Fruit fly (Drosophila melanogaster) whole organism, embryonic: ENCODE results near the gene CG15922.

Experiments
- CG11085 ChIP-seq: fragments of 200-800 bp; sonication (Bioruptor generic); IDR thresholded peaks from 2 replicates; pipeline ENCODE4 v1.3.6; 2022; ENCODE audit warnings: missing biosample characterization, missing genetic modification characterization
- CG13296 ChIP-seq: fragments of 200-800 bp; sonication (Bioruptor generic); optimal IDR thresholded peaks from 3 replicates; lab custom pipeline; 2018; ENCODE audit warnings: missing biosample characterization, mild to moderate bottlenecking, missing genetic modification characterization
- CG3847 ChIP-seq: fragments of 200-800 bp; sonication (Bioruptor generic); IDR thresholded peaks from 2 replicates; pipeline ENCODE4 v1.3.6; 2022; ENCODE audit warnings: missing biosample characterization, missing genetic modification characterization
- CG4424 ChIP-seq: fragments of 200-800 bp; sonication (Bioruptor generic); optimal IDR thresholded peaks from 3 replicates; lab custom pipeline; 2016; ENCODE audit warnings: missing biosample characterization, missing genetic modification characterization
- CG7987 ChIP-seq: fragments of 200-800 bp; sonication (Bioruptor generic); optimal IDR thresholded peaks from 2 replicates; lab custom pipeline; 2018; ENCODE audit warnings: missing biosample characterization, mild to moderate bottlenecking, missing genetic modification characterization, moderate library complexity
- CG8765 ChIP-seq: fragments of 200-800 bp; sonication (Bioruptor generic); IDR thresholded peaks from 2 replicates; pipeline ENCODE4 v1.3.6; 2022; ENCODE audit warnings: missing biosample characterization, missing genetic modification characterization
- gcm2 ChIP-seq: fragments of 200-800 bp; sonication (Bioruptor generic); optimal IDR thresholded peaks from 2 replicates; lab custom pipeline; 2016; ENCODE audit warnings: missing biosample characterization, missing genetic modification characterization
- mld ChIP-seq: fragments of 200-800 bp; sonication (Bioruptor generic); IDR thresholded peaks from 3 replicates; pipeline ENCODE4 v1.3.6; 2022; ENCODE audit warnings: missing biosample characterization, missing genetic modification characterization; ENCODE audit not compliant: partially characterized antibody
- nau ChIP-seq: fragments of 200-800 bp; sonication (Bioruptor generic); optimal IDR thresholded peaks from 3 replicates; lab custom pipeline; 2017; ENCODE audit warnings: missing biosample characterization, mild to moderate bottlenecking, missing genetic modification characterization, missing genetic modification reagents
- onecut ChIP-seq: fragments of 200-800 bp; sonication (Bioruptor generic); IDR thresholded peaks from 2 replicates; pipeline ENCODE4 v1.3.6; 2022; ENCODE audit warnings: missing biosample characterization, missing genetic modification characterization
- sna ChIP-seq: fragments of 200-800 bp; sonication (Bioruptor generic); IDR thresholded peaks from 2 replicates; pipeline ENCODE4 v1.3.6; 2022; ENCODE audit warnings: missing biosample characterization, missing genetic modification characterization; ENCODE audit not compliant: partially characterized antibody
- tio ChIP-seq: fragments of 200-800 bp; sonication (Bioruptor generic); optimal IDR thresholded peaks from 2 replicates; lab custom pipeline; 2017; ENCODE audit warnings: missing biosample characterization, missing genetic modification characterization, inconsistent platforms
- unc-4 ChIP-seq: fragments of 200-800 bp; sonication (Bioruptor generic); IDR thresholded peaks from 2 replicates; pipeline ENCODE4 v1.3.6; 2022; ENCODE audit warnings: missing biosample characterization, missing genetic modification characterization; ENCODE audit not compliant: partially characterized antibody

DNA sequence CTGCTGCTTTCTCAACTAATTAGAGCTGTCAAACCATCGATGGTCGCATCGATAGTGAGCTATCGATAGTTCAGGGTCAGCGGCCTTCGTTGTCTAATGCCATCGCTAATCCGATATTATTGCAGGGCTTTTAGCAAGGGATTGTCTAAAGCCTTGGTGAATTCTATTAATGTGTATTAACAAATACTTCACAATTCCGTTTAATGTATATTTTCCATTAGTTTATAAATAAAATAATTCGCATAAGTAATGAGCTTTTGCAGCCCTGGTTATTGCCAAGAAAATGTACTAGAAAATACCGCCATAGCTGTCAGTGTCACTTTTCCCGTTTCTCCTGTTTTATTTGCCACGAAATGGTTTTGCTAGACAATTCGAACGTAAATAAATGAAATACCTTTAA lies 19.7 kb upstream of the CG15922 start, which contains the start of the genes EloB and Srp14:
- TF ChIP-seq CG4424 (GFP tag; lab: Kevin White, UChicago): peak; percentile 84
- TF ChIP-seq nau (GFP tag; lab: Kevin White, UChicago): no peak
- peak; percentile 62; the same call in 1 of the 2 replicates for TF ChIP-seq CG11085 (GFP tag; lab: Robert Waterston, UW)
- TF ChIP-seq CG8765: peak; percentile 69
- peak; percentile 98 for TF ChIP-seq unc-4 (GFP tag; lab: Robert Waterston, UW)
- TF ChIP-seq CG7987: peak; percentile 77
- peak; percentile 59 for TF ChIP-seq onecut
- TF ChIP-seq sna (GFP tag; lab: Robert Waterston, UW): peak; percentile 98
- no peak for TF ChIP-seq gcm2 (GFP tag; lab: Kevin White, UChicago)
- no peak for TF ChIP-seq tio
- peak; percentile 92 for TF ChIP-seq mld
- peak; percentile 81 for TF ChIP-seq CG13296 (GFP tag; lab: Kevin White, UChicago)
- TF ChIP-seq CG3847 (GFP tag; lab: Robert Waterston, UW): peak; percentile 87
